Fruit fly (Drosophila melanogaster) whole organism, embryonic: Measurements from ENCODE around the gene Rbp.

Experiments used
- Adf1 ChIP-seq: fragments of 200-800 bp; sonication (Bioruptor generic); IDR thresholded peaks from 2 replicates; pipeline ENCODE4 v1.3.6; 2022; ENCODE audit warnings: missing biosample characterization, missing genetic modification characterization
- Atf3 ChIP-seq: fragments of 200-800 bp; sonication (Bioruptor generic); optimal IDR thresholded peaks from 3 replicates; lab custom pipeline; 2016; ENCODE audit warnings: missing biosample characterization, missing genetic modification characterization
- CG10366 ChIP-seq: fragments of 200-800 bp; sonication (Bioruptor generic); IDR thresholded peaks from 2 replicates; pipeline ENCODE4 v1.3.6; 2022; ENCODE audit warnings: missing biosample characterization, missing genetic modification characterization
- CG11504 ChIP-seq: fragments of 200-800 bp; sonication (Bioruptor generic); optimal IDR thresholded peaks from 3 replicates; lab custom pipeline; 2019; ENCODE audit warnings: missing biosample characterization, mild to moderate bottlenecking, missing genetic modification characterization, moderate library complexity
- CG11560 ChIP-seq: fragments of 200-800 bp; sonication (Bioruptor generic); IDR thresholded peaks from 3 replicates; pipeline ENCODE4 v1.3.6; 2022; ENCODE audit warnings: missing biosample characterization, missing genetic modification characterization
- CG12219 ChIP-seq: fragments of 200-800 bp; sonication (Bioruptor generic); optimal IDR thresholded peaks from 3 replicates; lab custom pipeline; 2018; ENCODE audit warnings: missing biosample characterization, mild to moderate bottlenecking, missing genetic modification characterization
- CG15696 ChIP-seq: fragments of 200-800 bp; sonication (Bioruptor generic); optimal IDR thresholded peaks from 2 replicates; lab custom pipeline; 2019; ENCODE audit warnings: missing biosample characterization, mild to moderate bottlenecking, missing genetic modification characterization, moderate library complexity
- CG18011 ChIP-seq: fragments of 200-800 bp; sonication (Bioruptor generic); optimal IDR thresholded peaks from 2 replicates; lab custom pipeline; 2017; ENCODE audit warnings: missing biosample characterization, missing genetic modification characterization, mild to moderate bottlenecking, moderate library complexity, missing genotype
- CG18619 ChIP-seq: fragments of 200-800 bp; sonication (Bioruptor generic); optimal IDR thresholded peaks from 3 replicates; lab custom pipeline; 2017; ENCODE audit warnings: missing biosample characterization, mild to moderate bottlenecking, missing genetic modification characterization
- CG2129 ChIP-seq: fragments of 200-800 bp; sonication (Bioruptor generic); IDR thresholded peaks from 2 replicates; pipeline ENCODE4 v1.3.6; 2022; ENCODE audit warnings: missing biosample characterization, missing genetic modification characterization; ENCODE audit not compliant: partially characterized antibody
- CG2712 ChIP-seq: fragments of 200-800 bp; optimal IDR thresholded peaks from 3 replicates; lab custom pipeline; 2019; ENCODE audit warnings: missing biosample characterization, mild to moderate bottlenecking, missing genetic modification characterization, moderate library complexity
- CG30020 ChIP-seq: fragments of 200-800 bp; optimal IDR thresholded peaks from 2 replicates; lab custom pipeline; 2019; ENCODE audit warnings: missing biosample characterization, mild to moderate bottlenecking, missing genetic modification characterization, moderate library complexity
- CG32532 ChIP-seq: fragments of 200-800 bp; sonication (Bioruptor generic); IDR thresholded peaks from 2 replicates; pipeline ENCODE4 v1.3.6; 2022; ENCODE audit warnings: missing biosample characterization, missing genetic modification characterization
- CG32772 ChIP-seq: fragments of 200-800 bp; sonication (Bioruptor generic); IDR thresholded peaks from 2 replicates; pipeline ENCODE4 v1.3.6; 2022; ENCODE audit warnings: missing biosample characterization, missing genetic modification characterization
- CG3281 ChIP-seq: fragments of 200-800 bp; sonication (Bioruptor generic); optimal IDR thresholded peaks from 3 replicates; lab custom pipeline; 2017; ENCODE audit warnings: missing biosample characterization, mild to moderate bottlenecking, missing genetic modification characterization
- CG34422 ChIP-seq: fragments of 200-800 bp; sonication (Bioruptor generic); IDR thresholded peaks from 3 replicates; pipeline ENCODE4 v1.3.6; 2022; ENCODE audit warnings: missing biosample characterization, missing genetic modification characterization
- CG3995 ChIP-seq: fragments of 200-800 bp; sonication (Bioruptor generic); optimal IDR thresholded peaks from 3 replicates; lab custom pipeline; 2016; ENCODE audit warnings: missing biosample characterization, missing genetic modification characterization
- CG6654 ChIP-seq: fragments of 200-800 bp; sonication (Bioruptor generic); optimal IDR thresholded peaks from 2 replicates; lab custom pipeline; 2017; ENCODE audit warnings: missing biosample characterization, mild to moderate bottlenecking, missing genetic modification characterization
- CG6765 ChIP-seq: fragments of 200-800 bp; sonication (Bioruptor generic); optimal IDR thresholded peaks from 3 replicates; lab custom pipeline; 2017; ENCODE audit warnings: missing biosample characterization, mild to moderate bottlenecking, missing genetic modification characterization
- CG6791 ChIP-seq: fragments of 200-800 bp; sonication (Bioruptor generic); IDR thresholded peaks from 3 replicates; pipeline ENCODE4 v1.3.6; 2022; ENCODE audit warnings: missing biosample characterization, missing genetic modification characterization; ENCODE audit not compliant: partially characterized antibody
- CG7271 ChIP-seq: fragments of 200-800 bp; sonication (Bioruptor generic); optimal IDR thresholded peaks from 2 replicates; lab custom pipeline; 2018; ENCODE audit warnings: missing biosample characterization, mild to moderate bottlenecking, missing genetic modification characterization, moderate library complexity
- CG9437 ChIP-seq: fragments of 200-800 bp; sonication (Bioruptor generic); optimal IDR thresholded peaks from 2 replicates; lab custom pipeline; 2018; ENCODE audit warnings: missing biosample characterization, mild to moderate bottlenecking, missing genetic modification characterization
- CG9609 ChIP-seq: fragments of 200-800 bp; sonication (Bioruptor generic); optimal IDR thresholded peaks from 3 replicates; lab custom pipeline; 2016; ENCODE audit warnings: missing biosample characterization, missing genetic modification characterization
- CTCF ChIP-seq: fragments of 200-800 bp; sonication (Bioruptor generic); optimal IDR thresholded peaks from 2 replicates; lab custom pipeline; 2017; ENCODE audit warnings: missing biosample characterization, mild to moderate bottlenecking, missing genetic modification characterization, moderate library complexity
- CrebB ChIP-seq: fragments of 200-800 bp; sonication (Bioruptor generic); optimal IDR thresholded peaks from 3 replicates; lab custom pipeline; 2018; ENCODE audit warnings: missing biosample characterization, mild to moderate bottlenecking, missing genetic modification characterization
- ERR ChIP-seq: fragments of 200-800 bp; sonication (Bioruptor generic); optimal IDR thresholded peaks from 2 replicates; lab custom pipeline; 2016; ENCODE audit warnings: missing biosample characterization, missing genetic modification characterization
- Hand ChIP-seq: fragments of 200-800 bp; sonication (Bioruptor generic); optimal IDR thresholded peaks from 2 replicates; lab custom pipeline; 2017; ENCODE audit warnings: mild to moderate bottlenecking, missing biosample characterization, missing genetic modification reagents, missing genetic modification characterization
- Jarid2 ChIP-seq: fragments of 200-800 bp; sonication (Bioruptor generic); optimal IDR thresholded peaks from 3 replicates; lab custom pipeline; 2017; ENCODE audit warnings: mild to moderate bottlenecking, missing biosample characterization, missing genetic modification reagents, missing genetic modification characterization
- Kr ChIP-seq: fragments of 200-800 bp; sonication (Bioruptor generic); optimal IDR thresholded peaks from 2 replicates; lab custom pipeline; 2017; ENCODE audit warnings: missing biosample characterization, mild to moderate bottlenecking, missing genetic modification characterization
- NC2α ChIP-seq: fragments of 200-800 bp; sonication (Bioruptor generic); optimal IDR thresholded peaks from 2 replicates; lab custom pipeline; 2016; ENCODE audit warnings: missing biosample characterization, missing genetic modification characterization
- NK7.1 ChIP-seq: fragments of 200-800 bp; sonication (Bioruptor generic); optimal IDR thresholded peaks from 3 replicates; lab custom pipeline; 2016; ENCODE audit warnings: missing biosample characterization, missing genetic modification characterization
- Nf-YA ChIP-seq: fragments of 200-800 bp; sonication (Bioruptor generic); IDR thresholded peaks from 2 replicates; pipeline ENCODE4 v1.3.6; 2022; ENCODE audit warnings: missing biosample characterization, missing genetic modification characterization
- Nf-YB ChIP-seq: fragments of 200-800 bp; sonication (Bioruptor generic); optimal IDR thresholded peaks from 3 replicates; lab custom pipeline; 2019; ENCODE audit warnings: missing biosample characterization, mild to moderate bottlenecking, missing genetic modification characterization, moderate library complexity
- Oli ChIP-seq: fragments of 200-800 bp; sonication (Bioruptor generic); optimal IDR thresholded peaks from 2 replicates; lab custom pipeline; 2018; ENCODE audit warnings: missing biosample characterization, mild to moderate bottlenecking, missing genetic modification characterization, moderate library complexity
- Poxn ChIP-seq: fragments of 200-800 bp; sonication (Bioruptor generic); IDR thresholded peaks from 2 replicates; pipeline ENCODE4 v1.3.6; 2022; ENCODE audit warnings: missing biosample characterization, missing genetic modification characterization
- Ravus ChIP-seq: fragments of 200-800 bp; sonication (Bioruptor generic); IDR thresholded peaks from 2 replicates; pipeline ENCODE4 v1.3.6; 2022; ENCODE audit warnings: missing biosample characterization, missing genetic modification characterization
- Rfx ChIP-seq: fragments of 200-800 bp; sonication (Bioruptor generic); IDR thresholded peaks from 2 replicates; pipeline ENCODE4 v1.3.6; 2022; ENCODE audit warnings: missing biosample characterization, missing genetic modification characterization
- Sox102F ChIP-seq: fragments of 200-800 bp; sonication (Bioruptor generic); optimal IDR thresholded peaks from 2 replicates; lab custom pipeline; 2018; ENCODE audit warnings: missing biosample characterization, mild to moderate bottlenecking, missing genetic modification characterization, moderate library complexity
- Ssrp ChIP-seq: fragments of 200-800 bp; sonication (Bioruptor generic); optimal IDR thresholded peaks from 2 replicates; lab custom pipeline; 2018; ENCODE audit warnings: missing biosample characterization, mild to moderate bottlenecking, missing genetic modification characterization, moderate library complexity
- Tbp ChIP-seq: fragments of >200 bp; optimal IDR thresholded peaks from 2 replicates; lab custom pipeline; 2018; ENCODE audit warnings: missing biosample characterization, missing genetic modification characterization
- cato ChIP-seq: fragments of 200-800 bp; sonication (Bioruptor generic); optimal IDR thresholded peaks from 2 replicates; lab custom pipeline; 2016; ENCODE audit warnings: missing biosample characterization, missing genetic modification characterization, borderline replicate concordance
- fd3F ChIP-seq: fragments of 200-800 bp; sonication (Bioruptor generic); optimal IDR thresholded peaks from 2 replicates; lab custom pipeline; 2018; ENCODE audit warnings: missing biosample characterization, mild to moderate bottlenecking, missing genetic modification characterization, moderate library complexity
- insv ChIP-seq, 2 experiments: fragments of 200-800 bp; sonication (Bioruptor generic); optimal IDR thresholded peaks; 3 replicates each; lab custom pipeline; 2016 to 2018; ENCODE audit warnings: missing biosample characterization in 2 of 2, missing genetic modification characterization in 2 of 2
- knrl ChIP-seq: fragments of 200-800 bp; sonication (Bioruptor generic); IDR thresholded peaks from 3 replicates; pipeline ENCODE4 v1.3.6; 2022; ENCODE audit warnings: missing biosample characterization, missing genetic modification characterization; ENCODE audit not compliant: partially characterized antibody
- nau ChIP-seq: fragments of 200-800 bp; sonication (Bioruptor generic); optimal IDR thresholded peaks from 3 replicates; lab custom pipeline; 2017; ENCODE audit warnings: missing biosample characterization, mild to moderate bottlenecking, missing genetic modification characterization, missing genetic modification reagents
- pho ChIP-seq: fragments of 200-800 bp; sonication (Bioruptor generic); optimal IDR thresholded peaks from 2 replicates; lab custom pipeline; 2016; ENCODE audit warnings: missing biosample characterization, missing genetic modification characterization
- pros ChIP-seq: fragments of 200-800 bp; sonication (Bioruptor generic); optimal IDR thresholded peaks from 3 replicates; lab custom pipeline; 2019; ENCODE audit warnings: missing biosample characterization, mild to moderate bottlenecking, missing genetic modification characterization, moderate library complexity
- row ChIP-seq: fragments of 200-800 bp; sonication (Bioruptor generic); IDR thresholded peaks from 3 replicates; pipeline ENCODE4 v1.3.6; 2022; ENCODE audit warnings: missing biosample characterization, missing genetic modification characterization
- shn ChIP-seq: fragments of 200-800 bp; sonication (Bioruptor generic); optimal IDR thresholded peaks from 3 replicates; lab custom pipeline; 2016; ENCODE audit warnings: missing biosample characterization, missing genetic modification characterization
- sob ChIP-seq: fragments of 200-800 bp; sonication (Bioruptor generic); IDR thresholded peaks from 2 replicates; pipeline ENCODE4 v1.3.6; 2022; ENCODE audit warnings: missing biosample characterization, missing genetic modification characterization
- toy ChIP-seq: fragments of 200-800 bp; sonication (Bioruptor generic); IDR thresholded peaks from 2 replicates; pipeline ENCODE4 v1.3.6; 2022; ENCODE audit warnings: missing biosample characterization, missing genetic modification characterization
- wor ChIP-seq: fragments of 200-800 bp; sonication (Bioruptor generic); IDR thresholded peaks from 2 replicates; pipeline ENCODE4 v1.3.6; 2022; ENCODE audit warnings: missing biosample characterization, missing genetic modification characterization

The Rbp gene

dm6 chr3R:15350993-15351426 is 23.4 kb upstream of the Rbp start, which contains the start of the genes Trs33 and Tmtc4 (continued):
- TF ChIP-seq CG11560 = no peak
- TF ChIP-seq Nf-YB = no peak
- no peak for TF ChIP-seq CG6765 (GFP tag; lab: Kevin White, UChicago)
- TF ChIP-seq CG15696 = peak; percentile 47
- TF ChIP-seq Rfx (GFP tag; lab: Robert Waterston, UW) = no peak; the same call in 1 of the 2 replicates
- no peak for TF ChIP-seq knrl (GFP tag; lab: Robert Waterston, UW)
- no peak for TF ChIP-seq Oli (tag; lab: Kevin White, UChicago)
- no peak for TF ChIP-seq CG18619 (GFP tag; lab: Kevin White, UChicago)
- no peak for TF ChIP-seq Kr (GFP tag; lab: Kevin White, UChicago)
- TF ChIP-seq CG32772 (GFP tag; lab: Robert Waterston, UW) = no peak
- TF ChIP-seq Atf3 (GFP tag; lab: Kevin White, UChicago) = no peak
- TF ChIP-seq CG6654 = no peak
- no peak for TF ChIP-seq Ravus
- no peak for TF ChIP-seq CG6791 (GFP tag; lab: Robert Waterston, UW)
- TF ChIP-seq Nf-YA (GFP tag; lab: Robert Waterston, UW) = no peak
- no peak for TF ChIP-seq CG9609 (GFP tag; lab: Kevin White, UChicago)
- no peak for TF ChIP-seq Adf1
- no peak for TF ChIP-seq CG18011 (GFP tag; lab: Kevin White, UChicago)
- no peak for TF ChIP-seq CG12219 (GFP tag; lab: Kevin White, UChicago)
- no peak for TF ChIP-seq CG7271 (tag; lab: Kevin White, UChicago)
- TF ChIP-seq CG34422 (GFP tag; lab: Robert Waterston, UW) = peak; percentile 29; the same call in 1 of the 3 replicates
- TF ChIP-seq CG11504 = no peak
- TF ChIP-seq toy = no peak
- TF ChIP-seq pros (GFP tag; lab: Kevin White, UChicago) = no peak
- TF ChIP-seq NC2α = no peak
- peak; percentile 66 for TF ChIP-seq CG2712 (tag; lab: Kevin White, UChicago)
- TF ChIP-seq Sox102F = no peak
- TF ChIP-seq CG2129 (GFP tag; lab: Robert Waterston, UW) = no peak
- TF ChIP-seq Hand (GFP tag; lab: Kevin White, UChicago) = no peak
- peak; percentile 19; the same call in 1 of the 2 replicates for TF ChIP-seq CG32532
- TF ChIP-seq wor (GFP tag; lab: Robert Waterston, UW) = no peak
- no peak for TF ChIP-seq CG10366 (GFP tag; lab: Robert Waterston, UW)
- TF ChIP-seq CG9437 (GFP tag; lab: Kevin White, UChicago) = no peak
- TF ChIP-seq CG30020 = peak; percentile 44
- TF ChIP-seq shn (GFP tag; lab: Kevin White, UChicago) = no peak
- no peak for TF ChIP-seq Ssrp (tag; lab: Kevin White, UChicago)
- TF ChIP-seq CG3281 (GFP tag; lab: Kevin White, UChicago) = peak; percentile 18
- no peak for TF ChIP-seq CG3995 (GFP tag; lab: Kevin White, UChicago)
- TF ChIP-seq pho (GFP tag; lab: Kevin White, UChicago) = no peak
- TF ChIP-seq nau (GFP tag; lab: Kevin White, UChicago) = no peak
- no peak for TF ChIP-seq cato
- peak in 1 of 2 experiments; percentile 2 for TF ChIP-seq insv (GFP tag; optimal IDR thresholded peaks at IDR 0.05; lab: Kevin White, UChicago)
- TF ChIP-seq CrebB (tag; lab: Kevin White, UChicago) = no peak
- no peak for TF ChIP-seq Poxn
- no peak for TF ChIP-seq CTCF
- no peak for TF ChIP-seq sob (GFP tag; lab: Robert Waterston, UW)
- peak; percentile 85 for TF ChIP-seq row (GFP tag; lab: Robert Waterston, UW)
- no peak for TF ChIP-seq Jarid2
- TF ChIP-seq NK7.1 (GFP tag; lab: Kevin White, UChicago) = no peak
- TF ChIP-seq ERR (GFP tag; lab: Kevin White, UChicago) = no peak
- TF ChIP-seq Tbp (GFP tag; lab: Kevin White, UChicago) = no peak
- no peak for TF ChIP-seq fd3F (GFP tag; lab: Kevin White, UChicago)
